Worm (Caenorhabditis elegans) whole organism, L3 larva: Measurements from ENCODE around the gene set-20.
A peak's percentile ranks its signal among the peaks of the same experiment; 100 is the strongest.

ENCODE experiments used
- R02D3.7 ChIP-seq: fragments of 150-350 bp; optimal IDR thresholded peaks from 2 replicates; lab custom pipeline; 2014; ENCODE audit warnings: missing biosample characterization, missing genetic modification characterization
- ZK546.5 ChIP-seq: sonication (generic microtip); optimal IDR thresholded peaks from 2 replicates; lab custom pipeline; 2017; ENCODE audit warnings: missing biosample characterization, missing genetic modification characterization
- aly-2 ChIP-seq: fragments of 150-350 bp; optimal IDR thresholded peaks from 2 replicates; lab custom pipeline; 2014; ENCODE audit warnings: missing biosample characterization, missing genetic modification characterization
- ama-1 ChIP-seq: fragments of 150-350 bp; optimal IDR thresholded peaks from 2 replicates; lab custom pipeline; 2018
- ceh-16 ChIP-seq: sonication (generic microtip); optimal IDR thresholded peaks from 2 replicates; lab custom pipeline; 2017; ENCODE audit warnings: missing biosample characterization, missing genetic modification characterization
- ceh-9 ChIP-seq: sonication (generic microtip); optimal IDR thresholded peaks from 2 replicates; lab custom pipeline; 2018; ENCODE audit warnings: missing biosample characterization, missing genetic modification characterization
- daf-12 ChIP-seq: fragments of 150-350 bp; optimal IDR thresholded peaks from 2 replicates; lab custom pipeline; 2014; ENCODE audit warnings: missing biosample characterization, missing genetic modification reagents, missing genetic modification characterization
- egl-27 ChIP-seq: sonication (generic microtip); optimal IDR thresholded peaks from 4 replicates; lab custom pipeline; 2017; ENCODE audit warnings: missing biosample characterization, missing genetic modification reagents, missing genetic modification characterization
- egl-5 ChIP-seq: fragments of 150-350 bp; optimal IDR thresholded peaks from 2 replicates; lab custom pipeline; 2017; ENCODE audit warnings: missing biosample characterization, missing genetic modification reagents, missing genetic modification characterization, inconsistent platforms
- elt-1 ChIP-seq: fragments of 150-350 bp; optimal IDR thresholded peaks from 2 replicates; lab custom pipeline; 2014; ENCODE audit warnings: missing biosample characterization, missing genetic modification characterization
- elt-2 ChIP-seq: sonication (generic microtip); optimal IDR thresholded peaks from 2 replicates; lab custom pipeline; 2016; ENCODE audit warnings: missing genetic modification reagents, mild to moderate bottlenecking, missing genetic modification characterization, missing compliant biosample characterization
- elt-3 ChIP-seq, 3 experiments: fragments of 150-350 bp in 1 of 3; sonication (generic microtip) in 2 of 3; optimal IDR thresholded peaks; 2 replicates in 2 of 3; 4 replicates in 1 of 3; lab custom pipeline; 2014 to 2017; ENCODE audit warnings: missing biosample characterization in 3 of 3, missing genetic modification characterization in 3 of 3
- eor-1 ChIP-seq, 2 experiments: fragments of 150-350 bp; optimal IDR thresholded peaks; 2 replicates each; lab custom pipeline; 2014 to 2018; ENCODE audit warnings: missing biosample characterization in 2 of 2, missing genetic modification characterization in 2 of 2
- fkh-10 ChIP-seq: sonication (generic microtip); optimal IDR thresholded peaks from 2 replicates; lab custom pipeline; 2017; ENCODE audit warnings: missing biosample characterization, missing genetic modification reagents, missing genetic modification characterization
- fkh-2 ChIP-seq: fragments of 150-350 bp; optimal IDR thresholded peaks from 2 replicates; lab custom pipeline; 2014; ENCODE audit warnings: missing biosample characterization, missing genetic modification reagents, missing genetic modification characterization
- fos-1 ChIP-seq: fragments of 150-350 bp; optimal IDR thresholded peaks from 2 replicates; lab custom pipeline; 2014; ENCODE audit warnings: missing biosample characterization, missing genetic modification characterization
- hmg-11 ChIP-seq: sonication (generic microtip); optimal IDR thresholded peaks from 2 replicates; lab custom pipeline; 2016; ENCODE audit warnings: missing genetic modification characterization, missing compliant biosample characterization
- jun-1 ChIP-seq: fragments of 150-350 bp; optimal IDR thresholded peaks from 2 replicates; lab custom pipeline; 2014; ENCODE audit warnings: missing biosample characterization, missing genetic modification reagents, missing genetic modification characterization
- lin-15B ChIP-seq: fragments of 150-350 bp; optimal IDR thresholded peaks from 2 replicates; lab custom pipeline; 2014; ENCODE audit warnings: missing biosample characterization, missing genetic modification characterization
- lin-39 ChIP-seq: fragments of 150-350 bp; optimal IDR thresholded peaks from 2 replicates; lab custom pipeline; 2018; ENCODE audit warnings: missing biosample characterization, missing genetic modification reagents, missing genetic modification characterization
- lsy-12 ChIP-seq: sonication (generic microtip); optimal IDR thresholded peaks from 2 replicates; lab custom pipeline; 2016; ENCODE audit warnings: mild to moderate bottlenecking, missing genetic modification characterization, missing compliant biosample characterization
- mdl-1 ChIP-seq: fragments of 150-350 bp; optimal IDR thresholded peaks from 2 replicates; lab custom pipeline; 2014; ENCODE audit warnings: missing biosample characterization, missing genetic modification characterization
- nfya-1 ChIP-seq: sonication (generic microtip); optimal IDR thresholded peaks from 2 replicates; lab custom pipeline; 2017; ENCODE audit warnings: missing genetic modification characterization, mild to moderate bottlenecking, missing compliant biosample characterization, antibody characterized with exemption, moderate library complexity; ENCODE audit not compliant: insufficient read depth
- nhr-11 ChIP-seq: fragments of 150-350 bp; optimal IDR thresholded peaks from 2 replicates; lab custom pipeline; 2014; ENCODE audit warnings: missing biosample characterization, missing genetic modification characterization
- nhr-12 ChIP-seq: fragments of 150-350 bp; optimal IDR thresholded peaks from 2 replicates; lab custom pipeline; 2014; ENCODE audit warnings: missing biosample characterization, missing genetic modification characterization
- nhr-23 ChIP-seq: fragments of 150-350 bp; optimal IDR thresholded peaks from 2 replicates; lab custom pipeline; 2014; ENCODE audit warnings: missing biosample characterization, missing genetic modification reagents, missing genetic modification characterization
- nhr-237 ChIP-seq: fragments of 150-350 bp; optimal IDR thresholded peaks from 2 replicates; lab custom pipeline; 2014; ENCODE audit warnings: missing biosample characterization, missing genetic modification characterization
- nhr-25 ChIP-seq: sonication (generic microtip); optimal IDR thresholded peaks from 2 replicates; lab custom pipeline; 2017; ENCODE audit warnings: missing biosample characterization, missing genetic modification characterization
- nhr-28 ChIP-seq: fragments of 150-350 bp; optimal IDR thresholded peaks from 2 replicates; lab custom pipeline; 2014; ENCODE audit warnings: missing biosample characterization, missing genetic modification characterization
- nhr-43 ChIP-seq: sonication (generic microtip); optimal IDR thresholded peaks from 2 replicates; lab custom pipeline; 2016; ENCODE audit warnings: mild to moderate bottlenecking, missing genetic modification characterization, missing compliant biosample characterization; ENCODE audit not compliant: poor library complexity, severe bottlenecking
- nhr-76 ChIP-seq: fragments of 150-350 bp; sonication (generic microtip); optimal IDR thresholded peaks from 5 replicates; lab custom pipeline; 2014; ENCODE audit warnings: missing biosample characterization, missing genetic modification characterization
- pha-4 ChIP-seq: fragments of 150-350 bp; optimal IDR thresholded peaks from 2 replicates; lab custom pipeline; 2014; ENCODE audit warnings: missing biosample characterization, missing genetic modification reagents, missing genetic modification characterization
- pqm-1 ChIP-seq: fragments of 150-350 bp; optimal IDR thresholded peaks from 2 replicates; lab custom pipeline; 2017; ENCODE audit warnings: missing biosample characterization, missing genetic modification characterization, inconsistent platforms
- sea-2 ChIP-seq: fragments of 150-350 bp; sonication (generic microtip); optimal IDR thresholded peaks from 4 replicates; lab custom pipeline; 2014; ENCODE audit warnings: missing biosample characterization, missing genetic modification reagents, missing genetic modification characterization
- skn-1 ChIP-seq: fragments of 150-350 bp; optimal IDR thresholded peaks from 2 replicates; lab custom pipeline; 2014; ENCODE audit warnings: missing biosample characterization, missing genetic modification characterization
- snpc-4 ChIP-seq: fragments of 150-350 bp; optimal IDR thresholded peaks from 2 replicates; lab custom pipeline; 2014; ENCODE audit warnings: missing biosample characterization, missing genetic modification characterization
- tbx-2 ChIP-seq: sonication (generic microtip); optimal IDR thresholded peaks from 2 replicates; lab custom pipeline; 2016; ENCODE audit warnings: mild to moderate bottlenecking, missing genetic modification characterization, missing compliant biosample characterization
- unc-39 ChIP-seq: sonication (generic microtip); optimal IDR thresholded peaks from 4 replicates; lab custom pipeline; 2017; ENCODE audit warnings: missing biosample characterization, missing genetic modification characterization
- unc-62 ChIP-seq: fragments of 150-350 bp; sonication (generic microtip); optimal IDR thresholded peaks from 4 replicates; lab custom pipeline; 2014; ENCODE audit warnings: missing biosample characterization, missing genetic modification reagents, missing genetic modification characterization
- zag-1 ChIP-seq: fragments of 150-350 bp; optimal IDR thresholded peaks from 2 replicates; lab custom pipeline; 2014; ENCODE audit warnings: missing biosample characterization, missing genetic modification characterization
- ztf-4 ChIP-seq: fragments of 150-350 bp; optimal IDR thresholded peaks from 2 replicates; lab custom pipeline; 2014; ENCODE audit warnings: missing biosample characterization, missing genetic modification characterization

The set-20 gene

DNA sequence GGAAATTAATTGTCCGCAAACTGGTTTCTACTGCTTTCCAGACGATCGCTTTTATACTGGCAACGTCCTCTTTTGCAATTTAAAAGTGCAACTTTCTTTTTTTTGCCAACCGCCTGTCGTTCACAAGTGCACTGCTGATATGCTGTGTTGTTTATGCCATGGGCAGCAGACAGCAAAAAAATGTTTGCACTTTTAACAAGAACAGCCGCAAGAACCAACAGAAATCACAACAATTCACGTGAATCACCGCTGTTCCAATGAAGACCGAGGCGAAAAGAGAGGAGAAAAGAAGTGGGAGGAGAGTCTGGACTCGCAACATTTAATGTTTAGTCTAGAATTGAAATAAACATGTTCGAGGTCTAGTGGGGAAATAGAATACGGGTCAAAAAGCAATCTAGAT lies 32.1 kb downstream of the set-20 start, which contains the start of gene T22B7.7:
Gene T22B7.7, minus strand, starts transcription at position 262 of the 400 bp plus-strand sequence.
- TF ChIP-seq ZK546.5 (tag; lab: Kevin White, UChicago) (no peak), nhr-23 (no peak), egl-27 (no peak), nhr-12 (no peak), nhr-11 (tag; lab: Kevin White, UChicago) (no peak), ztf-4 (tag; lab: Kevin White, UChicago) (no peak), daf-12 (peak; percentile 40), elt-3 (tag; optimal IDR thresholded peaks at IDR 0.05; lab: Kevin White, UChicago) (no peak), nhr-237 (tag; lab: Kevin White, UChicago) (no peak), unc-62 (no peak), tbx-2 (no peak), ama-1 (no peak), pha-4 (tag; lab: Kevin White, UChicago) (peak; percentile 52), nhr-28 (no peak), R02D3.7 (tag; lab: Kevin White, UChicago) (no peak), fkh-2 (tag; lab: Kevin White, UChicago) (no peak), fkh-10 (GFP tag; lab: Kevin White, UChicago) (no peak), zag-1 (tag; lab: Kevin White, UChicago) (no peak), hmg-11 (tag; lab: Kevin White, UChicago) (no peak), lin-39 (tag; lab: Kevin White, UChicago) (no peak), nhr-25 (peak; percentile 50), sea-2 (GFP tag; lab: Kevin White, UChicago) (no peak), pqm-1 (tag; lab: Kevin White, UChicago) (peak; percentile 33), egl-5 (peak; percentile 14), unc-39 (no peak), elt-1 (tag; lab: Kevin White, UChicago) (no peak), nhr-76 (no peak), fos-1 (tag; lab: Kevin White, UChicago) (no peak), ceh-16 (no peak), nfya-1 (tag; lab: Kevin White, UChicago) (peak; percentile 56), aly-2 (tag; lab: Kevin White, UChicago) (no peak), mdl-1 (tag; lab: Kevin White, UChicago) (no peak), jun-1 (tag; lab: Kevin White, UChicago) (no peak), skn-1 (tag; lab: Kevin White, UChicago) (no peak), elt-2 (tag; lab: Kevin White, UChicago) (peak; percentile 18)

DNA sequence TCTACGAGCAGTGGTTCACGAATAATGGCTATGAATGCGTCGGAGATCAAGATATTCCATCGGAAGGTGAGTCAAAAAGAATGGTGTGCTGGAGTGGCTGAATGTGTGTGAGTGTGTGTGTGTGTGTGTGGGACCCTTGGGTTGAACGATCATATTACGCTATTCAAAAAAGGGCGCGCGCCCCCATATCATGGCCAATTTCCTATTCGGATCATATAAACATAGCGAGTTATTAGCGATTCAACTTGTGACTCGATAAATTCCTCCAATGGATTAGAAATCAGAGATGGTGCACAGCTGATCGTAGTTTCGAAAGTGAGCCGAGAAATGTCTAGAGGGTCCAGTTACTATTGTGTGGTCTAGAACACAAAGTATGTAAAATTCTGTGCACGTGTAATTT lies 38.1 kb downstream of the set-20 start, which contains the start of gene srv-7:
Gene srv-7, minus strand, starts transcription at position 101 of the 400 bp plus-strand sequence.
- TF ChIP-seq elt-1 (tag; lab: Kevin White, UChicago) = no peak
- no peak for TF ChIP-seq nhr-23
- TF ChIP-seq elt-3 (tag; optimal IDR thresholded peaks at IDR 0.05; lab: Kevin White, UChicago) = no peak
- no peak for TF ChIP-seq nhr-12
- no peak for TF ChIP-seq sea-2 (GFP tag; lab: Kevin White, UChicago)
- TF ChIP-seq ztf-4 (tag; lab: Kevin White, UChicago) = no peak
- no peak for TF ChIP-seq snpc-4 (tag; lab: Kevin White, UChicago)
- TF ChIP-seq nhr-11 (tag; lab: Kevin White, UChicago) = no peak
- no peak for TF ChIP-seq mdl-1 (tag; lab: Kevin White, UChicago)
- TF ChIP-seq lin-15B (tag; lab: Kevin White, UChicago) = no peak
- no peak for TF ChIP-seq elt-2 (tag; lab: Kevin White, UChicago)
- TF ChIP-seq fkh-10 (GFP tag; lab: Kevin White, UChicago) = no peak
- no peak for TF ChIP-seq unc-62
- TF ChIP-seq nhr-43 (tag; lab: Kevin White, UChicago) = no peak
- TF ChIP-seq tbx-2 = no peak
- no peak for TF ChIP-seq eor-1 (tag; optimal IDR thresholded peaks at IDR 0.05; lab: Kevin White, UChicago)
- no peak for TF ChIP-seq nhr-25
- no peak for TF ChIP-seq lsy-12 (tag; lab: Kevin White, UChicago)
- no peak for TF ChIP-seq egl-27

DNA sequence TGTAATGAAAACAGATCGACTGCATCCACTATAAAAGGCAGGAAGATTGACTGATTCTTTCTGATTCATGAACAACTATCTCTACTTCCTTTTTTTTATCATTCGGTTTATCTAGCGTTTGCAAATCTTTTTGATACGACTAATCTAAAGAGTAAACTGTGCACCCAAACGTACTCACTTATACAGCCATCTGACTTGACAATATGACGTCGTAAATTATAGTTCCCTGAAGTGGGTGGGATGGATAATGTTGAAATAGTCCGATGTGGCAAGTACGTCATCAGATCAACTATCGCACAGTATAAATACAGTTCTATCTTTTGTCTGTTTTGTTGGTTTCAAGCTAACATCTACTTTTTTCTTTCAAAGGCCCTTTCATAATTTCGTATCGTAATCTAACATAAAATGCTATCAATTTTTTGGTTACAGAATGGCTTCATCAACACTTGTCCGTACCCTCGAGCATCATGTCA lies 39.0 kb downstream of the set-20 start, which contains the start of gene T22B7.3:
Gene T22B7.3, plus strand, starts transcription at position 423 of the 473 bp plus-strand sequence.
- TF ChIP-seq nfya-1 (tag; lab: Kevin White, UChicago) (no peak), tbx-2 (no peak), zag-1 (tag; lab: Kevin White, UChicago) (no peak), mdl-1 (tag; lab: Kevin White, UChicago) (no peak), ceh-9 (no peak), fkh-2 (tag; lab: Kevin White, UChicago) (no peak)
